Fruit fly (Drosophila melanogaster): ENCODE measurements around the gene CG8861.

DNA sequence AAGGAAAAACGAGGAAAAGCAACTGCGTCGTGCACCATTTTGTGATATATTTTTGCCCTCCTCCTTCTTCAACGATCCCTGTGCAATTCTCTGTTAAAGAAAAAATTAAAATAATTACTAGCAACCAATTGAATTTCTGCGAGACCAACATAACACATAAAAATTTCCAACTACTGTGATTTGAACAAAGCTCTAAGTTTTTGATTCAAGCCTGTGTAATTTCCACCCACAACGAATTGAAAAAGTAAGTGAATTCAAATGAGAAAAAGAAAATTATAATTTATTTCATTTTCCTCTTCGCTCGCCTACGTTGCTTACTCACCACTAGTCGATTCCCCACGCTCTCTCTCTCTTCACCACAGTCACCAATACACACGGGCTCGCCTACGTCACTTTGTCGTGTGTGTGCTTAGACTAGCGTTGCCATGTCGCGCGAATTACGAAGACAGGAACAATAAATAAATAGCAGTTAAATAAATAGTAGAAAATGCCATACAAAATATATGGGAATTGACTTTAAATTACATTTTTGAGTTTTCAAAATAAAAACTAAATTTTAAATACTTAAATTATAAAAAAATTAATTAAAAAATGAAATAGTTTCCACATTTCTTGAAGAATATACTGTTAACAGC is 14.1 kb upstream of the CG8861 start:
- TF ChIP-seq psq (optimal IDR thresholded peaks at IDR 0.05) = no peak
- no peak for TF ChIP-seq Myc (optimal IDR thresholded peaks at IDR 0.05)
- no peak for TF ChIP-seq h (optimal IDR thresholded peaks at IDR 0.05)
- TF ChIP-seq insv (optimal IDR thresholded peaks at IDR 0.05) = no peak
- TF ChIP-seq Sin3A (optimal IDR thresholded peaks at IDR 0.05) = no peak
- TF ChIP-seq ttk (optimal IDR thresholded peaks at IDR 0.05) = no peak
